Worm (Caenorhabditis elegans) whole organism, mixed stage, embryonic: Measurements from ENCODE around the gene rml-1.

Experiments used
- ceh-43 ChIP-seq: fragments of 200-800 bp; sonication (Bioruptor generic); optimal IDR thresholded peaks from 2 replicates; lab custom pipeline; 2018; ENCODE audit warnings: mild to moderate bottlenecking, missing genetic modification characterization, moderate library complexity, missing compliant biosample characterization
- drap-1 ChIP-seq: fragments of 200-800 bp; sonication (Bioruptor generic); optimal IDR thresholded peaks from 3 replicates; lab custom pipeline; 2018; ENCODE audit warnings: mild to moderate bottlenecking, missing genetic modification characterization, missing compliant biosample characterization
- elt-1 ChIP-seq: sonication (generic microtip); optimal IDR thresholded peaks from 2 replicates; lab custom pipeline; 2017; ENCODE audit warnings: missing genetic modification characterization, mild to moderate bottlenecking, missing compliant biosample characterization, antibody characterized with exemption, moderate library complexity, borderline replicate concordance; ENCODE audit not compliant: insufficient read depth
- flh-1 ChIP-seq: fragments of 200-800 bp; sonication (Bioruptor generic); optimal IDR thresholded peaks from 2 replicates; lab custom pipeline; 2018; ENCODE audit warnings: mild to moderate bottlenecking, missing genetic modification characterization, moderate library complexity, missing compliant biosample characterization
- mep-1 ChIP-seq: fragments of 150-350 bp; optimal IDR thresholded peaks from 2 replicates; lab custom pipeline; 2017; ENCODE audit warnings: missing biosample characterization, missing genetic modification reagents, missing genetic modification characterization, inconsistent platforms
- nhr-28 ChIP-seq: fragments of 150-350 bp; optimal IDR thresholded peaks from 2 replicates; lab custom pipeline; 2014; ENCODE audit warnings: missing biosample characterization, missing genetic modification characterization
- nhr-76 ChIP-seq: sonication (generic microtip); optimal IDR thresholded peaks from 2 replicates; lab custom pipeline; 2017; ENCODE audit warnings: missing biosample characterization, missing genetic modification characterization
- sem-2 ChIP-seq: fragments of 200-800 bp; sonication (Bioruptor generic); optimal IDR thresholded peaks from 2 replicates; lab custom pipeline; 2018; ENCODE audit warnings: mild to moderate bottlenecking, missing genetic modification characterization, missing compliant biosample characterization
- snpc-4 ChIP-seq: fragments of 150-350 bp; optimal IDR thresholded peaks from 2 replicates; lab custom pipeline; 2014; ENCODE audit warnings: missing biosample characterization, missing genetic modification characterization
- unc-62 ChIP-seq: fragments of 150-350 bp; optimal IDR thresholded peaks from 2 replicates; lab custom pipeline; 2014; ENCODE audit warnings: missing biosample characterization, missing genetic modification reagents, missing genetic modification characterization
- ztf-11 ChIP-seq: fragments of 150-350 bp; optimal IDR thresholded peaks from 2 replicates; lab custom pipeline; 2014; ENCODE audit warnings: missing biosample characterization, missing genetic modification characterization

ce11 chrIII:13766704-13767323, 1.1 kb downstream of the rml-1 start:
- TF ChIP-seq unc-62 (no peak), sem-2 (GFP tag; lab: Kevin White, UChicago) (no peak), snpc-4 (tag; lab: Kevin White, UChicago) (no peak), drap-1 (GFP tag; lab: Kevin White, UChicago) (no peak), flh-1 (GFP tag; lab: Kevin White, UChicago) (no peak), mep-1 (tag; lab: Kevin White, UChicago) (no peak), elt-1 (tag; lab: Kevin White, UChicago) (no peak), ceh-43 (GFP tag; lab: Kevin White, UChicago) (no peak), nhr-76 (no peak), ztf-11 (tag; lab: Kevin White, UChicago) (no peak), nhr-28 (tag; lab: Kevin White, UChicago) (no peak)
